Fruit fly (Drosophila melanogaster) Kc167 (cell line): ENCODE results near the gene CG8209.

Source experiments
- Sin3A ChIP-seq: fragments of >200 bp; optimal IDR thresholded peaks from 2 replicates; lab custom pipeline; 2018; ENCODE audit warnings: missing external identifiers
- h ChIP-seq: fragments of >200 bp; optimal IDR thresholded peaks from 3 replicates; lab custom pipeline; 2018; ENCODE audit warnings: missing external identifiers
- insv ChIP-seq: fragments of >200 bp; optimal IDR thresholded peaks from 3 replicates; lab custom pipeline; 2018; ENCODE audit warnings: missing external identifiers
- psq ChIP-seq: fragments of >200 bp; optimal IDR thresholded peaks from 2 replicates; lab custom pipeline; 2017; ENCODE audit warnings: missing external identifiers
- ttk ChIP-seq: sonication (Bioruptor generic); optimal IDR thresholded peaks from 2 replicates; lab custom pipeline; 2017; ENCODE audit warnings: missing external identifiers

- no peak for TF ChIP-seq Sin3A (lab: Kevin White, UChicago)
- TF ChIP-seq psq (lab: Kevin White, UChicago): no peak
- no peak for TF ChIP-seq ttk
- no peak for TF ChIP-seq h (lab: Kevin White, UChicago)
- TF ChIP-seq insv (lab: Kevin White, UChicago): no peak
Observed at dm6 chr3L:7942403-7942952, 33.7 kb upstream of the CG8209 start.
